Fruit fly (Drosophila melanogaster): ENCODE data around the gene OdsH.

OdsH gene

dm6 chrX:17782058-17782457 is 8.8 kb upstream of the OdsH start (continued):
- no peak for TF ChIP-seq amos (GFP tag; IDR thresholded peaks at IDR 0.05; ENCODE audit: partially characterized antibody)
- no peak for TF ChIP-seq Eip74EF (GFP tag; optimal IDR thresholded peaks at IDR 0.05)
- no peak for TF ChIP-seq Dek (tag; optimal IDR thresholded peaks at IDR 0.05)
- no peak for TF ChIP-seq tap (tag; optimal IDR thresholded peaks at IDR 0.05)
- TF ChIP-seq tx (GFP tag; optimal IDR thresholded peaks at IDR 0.05), result no peak
- no peak for TF ChIP-seq Poxn (GFP tag; IDR thresholded peaks at IDR 0.05)
- peak; percentile 56 for TF ChIP-seq Oli (tag; optimal IDR thresholded peaks at IDR 0.05)
- TF ChIP-seq ci (GFP tag; IDR thresholded peaks at IDR 0.05), result no peak
- TF ChIP-seq CG10366 (GFP tag; IDR thresholded peaks at IDR 0.05), result no peak
- no peak for TF ChIP-seq CG1603 (tag; optimal IDR thresholded peaks at IDR 0.05)
- no peak for TF ChIP-seq dan (GFP tag; IDR thresholded peaks at IDR 0.05)
- no peak for TF ChIP-seq Opbp (GFP tag; IDR thresholded peaks at IDR 0.05; ENCODE audit: partially characterized antibody)
- TF ChIP-seq ems (GFP tag; optimal IDR thresholded peaks at IDR 0.05), result no peak
- no peak for TF ChIP-seq CG11560 (tag; IDR thresholded peaks at IDR 0.05)
- TF ChIP-seq H2.0 (GFP tag; IDR thresholded peaks at IDR 0.05), result no peak
- TF ChIP-seq az2 (GFP tag; optimal IDR thresholded peaks at IDR 0.05), result peak; percentile 7
- TF ChIP-seq Fer1 (GFP tag; optimal IDR thresholded peaks at IDR 0.05), result no peak
- no peak for TF ChIP-seq Dfd (GFP tag; optimal IDR thresholded peaks at IDR 0.05)
- TF ChIP-seq kah (GFP tag; optimal IDR thresholded peaks at IDR 0.05), result no peak
- no peak for TF ChIP-seq CG18599 (GFP tag; optimal IDR thresholded peaks at IDR 0.05)
- TF ChIP-seq CG16813 (GFP tag; IDR thresholded peaks at IDR 0.05; ENCODE audit: partially characterized antibody), result no peak
- no peak for TF ChIP-seq dimm (GFP tag; IDR thresholded peaks at IDR 0.05)
- no peak for TF ChIP-seq peb (GFP tag; IDR thresholded peaks at IDR 0.05)
- TF ChIP-seq grn (GFP tag; optimal IDR thresholded peaks at IDR 0.05), result no peak
- TF ChIP-seq Dbx (GFP tag; IDR thresholded peaks at IDR 0.05), result no peak
- no peak for TF ChIP-seq cg (GFP tag; optimal IDR thresholded peaks at IDR 0.05)
- no peak for TF ChIP-seq ranshi (GFP tag; IDR thresholded peaks at IDR 0.05)
- TF ChIP-seq pfk (GFP tag; optimal IDR thresholded peaks at IDR 0.05), result no peak
- TF ChIP-seq Nf-YB (GFP tag; optimal IDR thresholded peaks at IDR 0.05), result peak; percentile 37
- TF ChIP-seq Oaz (GFP tag; IDR thresholded peaks at IDR 0.05), result no peak
- no peak for TF ChIP-seq Ets97D (GFP tag; optimal IDR thresholded peaks at IDR 0.05)
- TF ChIP-seq maf-S (GFP tag; optimal IDR thresholded peaks at IDR 0.05), result no peak
- no peak for TF ChIP-seq CG11398 (GFP tag; optimal IDR thresholded peaks at IDR 0.05)
- TF ChIP-seq CG12659 (GFP tag; optimal IDR thresholded peaks at IDR 0.05), result peak; percentile 10
- TF ChIP-seq z (GFP tag; IDR thresholded peaks at IDR 0.05), result no peak
- no peak for TF ChIP-seq CG9932 (GFP tag; IDR thresholded peaks at IDR 0.05)
- TF ChIP-seq Xrp1 (GFP tag; IDR thresholded peaks at IDR 0.05), result peak; percentile 56; the same call in 1 of the 2 replicates
- peak; percentile 36 for TF ChIP-seq CG15269 (tag; optimal IDR thresholded peaks at IDR 0.05)
- TF ChIP-seq Lpt (GFP tag; optimal IDR thresholded peaks at IDR 0.05), result no peak
- TF ChIP-seq CG5245 (GFP tag; optimal IDR thresholded peaks at IDR 0.05), result no peak
- no peak for TF ChIP-seq HLH3B (GFP tag; IDR thresholded peaks at IDR 0.05)
- no peak for TF ChIP-seq dm (GFP tag; optimal IDR thresholded peaks at IDR 0.05)
- TF ChIP-seq pb (GFP tag; optimal IDR thresholded peaks at IDR 0.05), result no peak
- no peak for TF ChIP-seq CG11247 (GFP tag; IDR thresholded peaks at IDR 0.05)
- TF ChIP-seq bab2 (GFP tag; optimal IDR thresholded peaks at IDR 0.05), result no peak
- TF ChIP-seq phol (tag; optimal IDR thresholded peaks at IDR 0.05), result peak; percentile 57
- TF ChIP-seq h (optimal IDR thresholded peaks at IDR 0.05), result no peak
- peak; percentile 28 for TF ChIP-seq ATbp (GFP tag; optimal IDR thresholded peaks at IDR 0.05)
- TF ChIP-seq Sox100B (GFP tag; optimal IDR thresholded peaks at IDR 0.05), result peak; percentile 44
- TF ChIP-seq ham (GFP tag; IDR thresholded peaks at IDR 0.05), result no peak
- TF ChIP-seq gfzf (GFP tag; optimal IDR thresholded peaks at IDR 0.05), result no peak
- TF ChIP-seq sens (GFP tag), result peak; percentile 56
- no peak for TF ChIP-seq CG10565 (GFP tag; optimal IDR thresholded peaks at IDR 0.05)
